Worm (Caenorhabditis elegans) whole organism, late embryonic: ENCODE measurements around the gene F46G11.2.

Experiments
- Y22D7AL.16 ChIP-seq: sonication (generic microtip); optimal IDR thresholded peaks from 2 replicates; lab custom pipeline; 2016; ENCODE audit warnings: missing genetic modification characterization, missing compliant biosample characterization
- ama-1 ChIP-seq: fragments of 150-350 bp; optimal IDR thresholded peaks from 2 replicates; lab custom pipeline; 2014
- ceh-9 ChIP-seq: sonication (generic microtip); optimal IDR thresholded peaks from 2 replicates; lab custom pipeline; 2016; ENCODE audit warnings: mild to moderate bottlenecking, missing genetic modification characterization, inconsistent platforms, missing compliant biosample characterization
- fkh-10 ChIP-seq: fragments of 150-350 bp; optimal IDR thresholded peaks from 2 replicates; lab custom pipeline; 2014; ENCODE audit warnings: missing biosample characterization, missing genetic modification reagents, missing genetic modification characterization
- nhr-11 ChIP-seq: fragments of 150-350 bp; optimal IDR thresholded peaks from 2 replicates; lab custom pipeline; 2014; ENCODE audit warnings: missing biosample characterization, missing genetic modification characterization
- pag-3 ChIP-seq: sonication (generic microtip); optimal IDR thresholded peaks from 2 replicates; lab custom pipeline; 2016; ENCODE audit warnings: missing compliant biosample characterization, missing genetic modification characterization, borderline replicate concordance

ce11 chrX:5831827-5832226 lies 43.9 kb downstream of the F46G11.2 start:
- TF ChIP-seq pag-3 (tag; lab: Kevin White, UChicago): no peak
- no peak for TF ChIP-seq nhr-11
- TF ChIP-seq ceh-9 (tag; lab: Kevin White, UChicago): no peak
- TF ChIP-seq fkh-10 (GFP tag; lab: Kevin White, UChicago): no peak
- TF ChIP-seq ama-1 (lab: Kevin White, UChicago): no peak
- TF ChIP-seq Y22D7AL.16 (tag; lab: Kevin White, UChicago): no peak
